Fruit fly (Drosophila melanogaster) whole organism, embryonic: Measurements from ENCODE around the gene OtopLc.

Experiments used
- B-H2 ChIP-seq: fragments of 200-800 bp; sonication (Bioruptor generic); optimal IDR thresholded peaks from 2 replicates; lab custom pipeline; 2018; ENCODE audit warnings: missing biosample characterization, mild to moderate bottlenecking, missing genetic modification characterization
- Blimp-1 ChIP-seq: fragments of 200-800 bp; sonication (Bioruptor generic); optimal IDR thresholded peaks from 3 replicates; lab custom pipeline; 2018; ENCODE audit warnings: missing biosample characterization, missing genetic modification characterization, mild to moderate bottlenecking, moderate library complexity, missing genetic modification reagents
- CG1024 ChIP-seq: fragments of 200-800 bp; sonication (Bioruptor generic); IDR thresholded peaks from 2 replicates; pipeline ENCODE4 v1.3.6; 2022; ENCODE audit warnings: missing biosample characterization, missing genetic modification characterization
- CG10267 ChIP-seq: fragments of 200-800 bp; sonication (Bioruptor generic); optimal IDR thresholded peaks from 2 replicates; lab custom pipeline; 2018; ENCODE audit warnings: missing biosample characterization, mild to moderate bottlenecking, missing genetic modification characterization, moderate library complexity
- CG13123 ChIP-seq: fragments of 200-800 bp; sonication (Bioruptor generic); optimal IDR thresholded peaks from 2 replicates; lab custom pipeline; 2016; ENCODE audit warnings: missing biosample characterization, missing genetic modification characterization
- CG15011 ChIP-seq: fragments of 200-800 bp; sonication (Bioruptor generic); optimal IDR thresholded peaks from 3 replicates; lab custom pipeline; 2018; ENCODE audit warnings: missing biosample characterization, mild to moderate bottlenecking, missing genetic modification characterization
- CG15601 ChIP-seq: fragments of 200-800 bp; sonication (Bioruptor generic); optimal IDR thresholded peaks from 3 replicates; lab custom pipeline; 2019; ENCODE audit warnings: missing biosample characterization, mild to moderate bottlenecking, missing genetic modification characterization, moderate library complexity
- CG18599 ChIP-seq: fragments of 200-800 bp; sonication (Bioruptor generic); optimal IDR thresholded peaks from 3 replicates; lab custom pipeline; 2017; ENCODE audit warnings: missing biosample characterization, missing genetic modification characterization, mild to moderate bottlenecking, moderate library complexity, missing genetic modification reagents
- CG31365 ChIP-seq: fragments of 200-800 bp; sonication (Bioruptor generic); optimal IDR thresholded peaks from 2 replicates; lab custom pipeline; 2018; ENCODE audit warnings: missing biosample characterization, mild to moderate bottlenecking, missing genetic modification characterization
- CG3838 ChIP-seq: fragments of 200-800 bp; sonication (Bioruptor generic); optimal IDR thresholded peaks from 3 replicates; lab custom pipeline; 2016; ENCODE audit warnings: missing biosample characterization, missing genetic modification characterization
- CG8924 ChIP-seq: fragments of 200-800 bp; optimal IDR thresholded peaks from 3 replicates; lab custom pipeline; 2019; ENCODE audit warnings: missing biosample characterization, mild to moderate bottlenecking, missing genetic modification characterization, moderate library complexity
- CG9727 ChIP-seq: fragments of 200-800 bp; sonication (Bioruptor generic); optimal IDR thresholded peaks from 3 replicates; lab custom pipeline; 2017; ENCODE audit warnings: missing biosample characterization, mild to moderate bottlenecking, missing genetic modification characterization
- CoRest ChIP-seq: fragments of 200-800 bp; sonication (Bioruptor generic); optimal IDR thresholded peaks from 3 replicates; lab custom pipeline; 2018; ENCODE audit warnings: missing biosample characterization, mild to moderate bottlenecking, missing genetic modification characterization, moderate library complexity
- D ChIP-seq, 2 experiments: fragments of 200-800 bp in 1 of 2; fragments of >200 bp in 1 of 2; sonication (Bioruptor generic) in 1 of 2; optimal IDR thresholded peaks; 2 replicates in 1 of 2; 3 replicates in 1 of 2; lab custom pipeline; 2017; ENCODE audit warnings: mild to moderate bottlenecking in 1 of 2, missing biosample characterization in 1 of 2, missing genetic modification characterization in 1 of 2, missing genetic modification reagents in 1 of 2
- Deaf1 ChIP-seq: fragments of 200-800 bp; optimal IDR thresholded peaks from 3 replicates; lab custom pipeline; 2019; ENCODE audit warnings: missing biosample characterization, mild to moderate bottlenecking, missing genetic modification characterization, moderate library complexity
- Meics ChIP-seq: fragments of 200-800 bp; sonication (Bioruptor generic); optimal IDR thresholded peaks from 2 replicates; lab custom pipeline; 2017; ENCODE audit warnings: missing biosample characterization, mild to moderate bottlenecking, missing genetic modification characterization
- Sox102F ChIP-seq: fragments of 200-800 bp; sonication (Bioruptor generic); optimal IDR thresholded peaks from 2 replicates; lab custom pipeline; 2018; ENCODE audit warnings: missing biosample characterization, mild to moderate bottlenecking, missing genetic modification characterization, moderate library complexity
- Xbp1 ChIP-seq: fragments of 200-800 bp; sonication (Bioruptor generic); optimal IDR thresholded peaks from 3 replicates; lab custom pipeline; 2016; ENCODE audit warnings: missing biosample characterization, mild to moderate bottlenecking, missing genetic modification characterization
- ase ChIP-seq: fragments of 200-800 bp; sonication (Bioruptor generic); IDR thresholded peaks from 3 replicates; pipeline ENCODE4 v1.3.6; 2022; ENCODE audit warnings: missing biosample characterization, missing genetic modification characterization
- chif ChIP-seq, 2 experiments: fragments of 200-800 bp; sonication (Bioruptor generic); optimal IDR thresholded peaks; 3 replicates each; lab custom pipeline; 2016; ENCODE audit warnings: missing biosample characterization in 2 of 2, missing genetic modification characterization in 2 of 2
- ci ChIP-seq: fragments of 200-800 bp; sonication (Bioruptor generic); IDR thresholded peaks from 3 replicates; pipeline ENCODE4 v1.3.6; 2022; ENCODE audit warnings: missing biosample characterization, missing genetic modification characterization
- dmrt11E ChIP-seq: fragments of 200-800 bp; sonication (Bioruptor generic); optimal IDR thresholded peaks from 3 replicates; lab custom pipeline; 2018; ENCODE audit warnings: missing biosample characterization, mild to moderate bottlenecking, missing genetic modification characterization, moderate library complexity
- fd96Cb ChIP-seq: fragments of 200-800 bp; sonication (Bioruptor generic); optimal IDR thresholded peaks from 2 replicates; lab custom pipeline; 2018; ENCODE audit warnings: missing biosample characterization, mild to moderate bottlenecking, missing genetic modification characterization, moderate library complexity
- gem ChIP-seq: fragments of 200-800 bp; sonication (Bioruptor generic); optimal IDR thresholded peaks from 2 replicates; lab custom pipeline; 2019; ENCODE audit warnings: missing biosample characterization, mild to moderate bottlenecking, missing genetic modification characterization, moderate library complexity
- gsb-n ChIP-seq: fragments of 200-800 bp; sonication (Bioruptor generic); optimal IDR thresholded peaks from 3 replicates; lab custom pipeline; 2018; ENCODE audit warnings: missing biosample characterization, mild to moderate bottlenecking, missing genetic modification characterization
- hkb ChIP-seq, 2 experiments: fragments of 200-800 bp in 1 of 2; fragments of >200 bp in 1 of 2; sonication (Bioruptor generic) in 1 of 2; IDR thresholded peaks in 1 of 2; optimal IDR thresholded peaks in 1 of 2; 2 replicates each; pipeline versions ENCODE4 v1.3.6 to Lab custom; 2017 to 2022; ENCODE audit warnings: missing biosample characterization in 1 of 2, missing genetic modification characterization in 1 of 2
- ind ChIP-seq: fragments of 200-800 bp; sonication (Bioruptor generic); optimal IDR thresholded peaks from 3 replicates; lab custom pipeline; 2016; ENCODE audit warnings: missing biosample characterization, missing genetic modification characterization
- jumu ChIP-seq: fragments of 200-800 bp; sonication (Bioruptor generic); optimal IDR thresholded peaks from 3 replicates; lab custom pipeline; 2016; ENCODE audit warnings: missing biosample characterization, missing genetic modification characterization
- nerfin-2 ChIP-seq: fragments of 200-800 bp; sonication (Bioruptor generic); IDR thresholded peaks from 2 replicates; pipeline ENCODE4 v1.3.6; 2022; ENCODE audit warnings: missing biosample characterization, missing genetic modification characterization; ENCODE audit not compliant: partially characterized antibody
- oc ChIP-seq: fragments of 200-800 bp; sonication (Bioruptor generic); optimal IDR thresholded peaks from 2 replicates; lab custom pipeline; 2018; ENCODE audit warnings: missing biosample characterization, mild to moderate bottlenecking, missing genetic modification characterization, moderate library complexity
- org-1 ChIP-seq: fragments of 200-800 bp; sonication (Bioruptor generic); optimal IDR thresholded peaks from 2 replicates; lab custom pipeline; 2017; ENCODE audit warnings: missing biosample characterization, missing genetic modification characterization
- phol ChIP-seq: fragments of 200-800 bp; sonication (Bioruptor generic); optimal IDR thresholded peaks from 3 replicates; lab custom pipeline; 2018; ENCODE audit warnings: missing biosample characterization, mild to moderate bottlenecking, missing genetic modification characterization, moderate library complexity
- row ChIP-seq: fragments of 200-800 bp; sonication (Bioruptor generic); IDR thresholded peaks from 3 replicates; pipeline ENCODE4 v1.3.6; 2022; ENCODE audit warnings: missing biosample characterization, missing genetic modification characterization
- sens ChIP-seq: fragments of 200-800 bp; sonication (Bioruptor generic); peaks from one replicate; lab custom pipeline; 2016; ENCODE audit warnings: missing biosample characterization, missing genetic modification characterization
- sens-2 ChIP-seq: fragments of 200-800 bp; sonication (Bioruptor generic); IDR thresholded peaks from 2 replicates; pipeline ENCODE4 v1.3.6; 2022; ENCODE audit warnings: missing biosample characterization, missing genetic modification characterization
- sisA ChIP-seq: fragments of 200-800 bp; sonication (Bioruptor generic); IDR thresholded peaks from 2 replicates; pipeline ENCODE4 v1.3.6; 2022; ENCODE audit warnings: missing biosample characterization, missing genetic modification characterization
- tin ChIP-seq: fragments of 200-800 bp; sonication (Bioruptor generic); optimal IDR thresholded peaks from 3 replicates; lab custom pipeline; 2016; ENCODE audit warnings: missing biosample characterization, missing genetic modification characterization
- tna ChIP-seq: fragments of 200-800 bp; sonication (Bioruptor generic); IDR thresholded peaks from 2 replicates; pipeline ENCODE4 v1.3.6; 2022; ENCODE audit warnings: missing biosample characterization, missing genetic modification characterization; ENCODE audit not compliant: partially characterized antibody
- unpg ChIP-seq: fragments of 200-800 bp; sonication (Bioruptor generic); optimal IDR thresholded peaks from 3 replicates; lab custom pipeline; 2018; ENCODE audit warnings: missing biosample characterization, mild to moderate bottlenecking, missing genetic modification characterization, moderate library complexity
- vvl ChIP-seq: fragments of 200-800 bp; sonication (Bioruptor generic); IDR thresholded peaks from 2 replicates; pipeline ENCODE4 v1.3.6; 2022; ENCODE audit warnings: missing biosample characterization, missing genetic modification characterization
- z ChIP-seq: fragments of 200-800 bp; sonication (Bioruptor generic); IDR thresholded peaks from 3 replicates; pipeline ENCODE4 v1.3.6; 2022; ENCODE audit warnings: missing biosample characterization, missing genetic modification characterization
- zf30C ChIP-seq: fragments of 200-800 bp; sonication (Bioruptor generic); optimal IDR thresholded peaks from 3 replicates; lab custom pipeline; 2018; ENCODE audit warnings: missing biosample characterization, mild to moderate bottlenecking, missing genetic modification characterization

The OtopLc gene

dm6 chrX:5646228-5646627, 16.4 kb downstream of the OtopLc start (continued):
- TF ChIP-seq CG18599 (peak; percentile 46), dmrt11E (tag; lab: Kevin White, UChicago) (peak; percentile 49), CG15011 (no peak), CG13123 (GFP tag; lab: Kevin White, UChicago) (no peak), CG1024 (GFP tag; lab: Robert Waterston, UW) (0 out of 2 replicates have a peak, but pooled peaks have one; percentile 4), row (peak; percentile 59), hkb (optimal IDR thresholded peaks at IDR 0.05; lab: Kevin White, UChicago) (no peak), hkb (GFP tag; IDR thresholded peaks at IDR 0.05; lab: Robert Waterston, UW) (peak; percentile 10; the same call in 1 of the 2 replicates), D (optimal IDR thresholded peaks at IDR 0.05; lab: Kevin White, UChicago) (no peak), D (GFP tag; optimal IDR thresholded peaks at IDR 0.05; lab: Kevin White, UChicago) (peak; percentile 34), unpg (GFP tag; lab: Kevin White, UChicago) (peak; percentile 35), chif (GFP tag; optimal IDR thresholded peaks at IDR 0.05; lab: Kevin White, UChicago) (peak in 1 of 2 experiments; percentile 41), jumu (GFP tag; lab: Kevin White, UChicago) (peak; percentile 13), tin (GFP tag; lab: Kevin White, UChicago) (peak; percentile 8), CG15601 (tag; lab: Kevin White, UChicago) (peak; percentile 16), zf30C (GFP tag; lab: Kevin White, UChicago) (peak; percentile 18), phol (tag; lab: Kevin White, UChicago) (peak; percentile 51), CG8924 (tag; lab: Kevin White, UChicago) (peak; percentile 8), Deaf1 (tag; lab: Kevin White, UChicago) (peak; percentile 7), sisA (no peak), sens-2 (GFP tag; lab: Robert Waterston, UW) (no peak), Blimp-1 (GFP tag; lab: Kevin White, UChicago) (peak; percentile 44), sens (GFP tag; lab: Kevin White, UChicago) (peak; percentile 93), oc (tag; lab: Kevin White, UChicago) (peak; percentile 18), gem (tag; lab: Kevin White, UChicago) (peak; percentile 57), tna (GFP tag; lab: Robert Waterston, UW) (no peak), Meics (GFP tag; lab: Kevin White, UChicago) (no peak), CG31365 (tag; lab: Kevin White, UChicago) (no peak), fd96Cb (tag; lab: Kevin White, UChicago) (peak; percentile 32), nerfin-2 (GFP tag; lab: Robert Waterston, UW) (no peak), CoRest (peak; percentile 17), CG9727 (peak; percentile 23), gsb-n (peak; percentile 29), CG3838 (GFP tag; lab: Kevin White, UChicago) (no peak), ind (GFP tag; lab: Kevin White, UChicago) (peak; percentile 14), z (no peak), ci (peak; percentile 45; the same call in 1 of the 3 replicates), Sox102F (GFP tag; lab: Kevin White, UChicago) (peak; percentile 30), ase (GFP tag; lab: Robert Waterston, UW) (no peak), Xbp1 (GFP tag; lab: Kevin White, UChicago) (peak; percentile 23), B-H2 (GFP tag; lab: Kevin White, UChicago) (no peak), vvl (peak; percentile 10; the same call in 1 of the 2 replicates), org-1 (GFP tag; lab: Kevin White, UChicago) (peak; percentile 1), CG10267 (tag; lab: Kevin White, UChicago) (peak; percentile 30)
